Worm (Caenorhabditis elegans) whole organism, L2 larva: Measurements from ENCODE around the gene zfp-3.

Source experiments
- R02D3.7 ChIP-seq: fragments of 150-350 bp; optimal IDR thresholded peaks from 2 replicates; lab custom pipeline; 2014; ENCODE audit warnings: missing biosample characterization, missing genetic modification characterization
- aly-2 ChIP-seq: fragments of 150-350 bp; optimal IDR thresholded peaks from 2 replicates; lab custom pipeline; 2014; ENCODE audit warnings: missing biosample characterization, missing genetic modification characterization
- ama-1 ChIP-seq: fragments of 150-350 bp; optimal IDR thresholded peaks from 2 replicates; lab custom pipeline; 2018; ENCODE audit warnings: inconsistent platforms
- ceh-16 ChIP-seq: fragments of 150-350 bp; optimal IDR thresholded peaks from 2 replicates; lab custom pipeline; 2014; ENCODE audit warnings: missing biosample characterization, missing genetic modification characterization
- ceh-82 ChIP-seq: fragments of 150-350 bp; optimal IDR thresholded peaks from 2 replicates; lab custom pipeline; 2014; ENCODE audit warnings: missing biosample characterization, missing genetic modification characterization
- dmd-4 ChIP-seq: sonication (generic microtip); optimal IDR thresholded peaks from 2 replicates; lab custom pipeline; 2017; ENCODE audit warnings: missing biosample characterization, missing genetic modification characterization
- fos-1 ChIP-seq: fragments of 150-350 bp; optimal IDR thresholded peaks from 2 replicates; lab custom pipeline; 2014; ENCODE audit warnings: missing biosample characterization, missing genetic modification characterization
- lin-13 ChIP-seq: fragments of 150-350 bp; optimal IDR thresholded peaks from 2 replicates; lab custom pipeline; 2014; ENCODE audit warnings: missing biosample characterization, missing genetic modification reagents, missing genetic modification characterization
- lin-39 ChIP-seq: fragments of 150-350 bp; optimal IDR thresholded peaks from 2 replicates; lab custom pipeline; 2014; ENCODE audit warnings: missing biosample characterization, missing genetic modification reagents, missing genetic modification characterization
- lsy-2 ChIP-seq, 2 experiments: fragments of 150-350 bp in 1 of 2; sonication (generic microtip) in 1 of 2; optimal IDR thresholded peaks; 2 replicates each; lab custom pipeline; 2014 to 2017; ENCODE audit warnings: missing biosample characterization in 2 of 2, missing genetic modification characterization in 2 of 2
- nhr-23 ChIP-seq: fragments of 150-350 bp; optimal IDR thresholded peaks from 2 replicates; lab custom pipeline; 2014; ENCODE audit warnings: missing biosample characterization, missing genetic modification reagents, missing genetic modification characterization
- unc-55 ChIP-seq: fragments of 150-350 bp; sonication (generic microtip); optimal IDR thresholded peaks from 3 replicates; lab custom pipeline; 2014; ENCODE audit warnings: missing biosample characterization, missing genetic modification reagents, missing genetic modification characterization
- unc-62 ChIP-seq: fragments of 150-350 bp; optimal IDR thresholded peaks from 2 replicates; lab custom pipeline; 2014; ENCODE audit warnings: missing biosample characterization, missing genetic modification reagents, missing genetic modification characterization
- ztf-4 ChIP-seq: fragments of 150-350 bp; optimal IDR thresholded peaks from 2 replicates; lab custom pipeline; 2014; ENCODE audit warnings: missing biosample characterization, missing genetic modification characterization

- TF ChIP-seq nhr-23 (tag; lab: Kevin White, UChicago) (no peak), dmd-4 (tag; lab: Kevin White, UChicago) (no peak), lin-39 (tag; lab: Kevin White, UChicago) (no peak), unc-62 (GFP tag; lab: Kevin White, UChicago) (no peak), unc-55 (GFP tag; lab: Kevin White, UChicago) (no peak), ceh-82 (tag; lab: Kevin White, UChicago) (no peak), lsy-2 (tag; optimal IDR thresholded peaks at IDR 0.05; lab: Kevin White, UChicago) (no peak), ztf-4 (no peak), fos-1 (tag; lab: Kevin White, UChicago) (no peak), lin-13 (no peak), ama-1 (lab: Kevin White, UChicago) (no peak), aly-2 (no peak), ceh-16 (tag; lab: Kevin White, UChicago) (no peak), R02D3.7 (tag; lab: Kevin White, UChicago) (no peak)
Measured at ce11 chrX:1420524-1420923, 25.9 kb downstream of the zfp-3 start.
